Worm (Caenorhabditis elegans): ENCODE data around the gene scav-4.

DNA sequence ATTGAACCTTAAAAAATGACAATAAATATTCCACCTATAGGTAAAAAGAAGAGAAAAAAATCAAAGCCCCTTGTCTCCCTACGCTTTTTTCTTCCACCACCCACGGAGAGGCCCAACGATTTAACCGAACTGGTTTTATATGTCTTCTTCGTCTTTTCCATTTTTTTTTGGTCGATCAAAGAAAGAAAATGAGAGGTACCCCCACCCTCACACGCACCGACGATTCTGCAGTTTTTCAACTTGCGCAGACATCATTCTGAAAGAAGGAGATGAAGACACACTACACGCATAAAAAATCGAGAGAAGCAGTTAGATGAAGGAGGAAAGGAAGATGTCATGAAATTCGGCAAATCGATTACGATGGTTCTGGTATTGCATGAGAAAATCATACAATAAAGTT is 32.8 kb downstream of the scav-4 start:
- TF ChIP-seq lir-3 (tag; optimal IDR thresholded peaks at IDR 0.05), result no peak
- no peak for TF ChIP-seq nhr-76 (tag; optimal IDR thresholded peaks at IDR 0.05)
- TF ChIP-seq lin-38 (GFP tag; IDR thresholded peaks at IDR 0.05), result no peak
- TF ChIP-seq lin-39 (tag; optimal IDR thresholded peaks at IDR 0.05), result no peak
- TF ChIP-seq hif-1 (tag; optimal IDR thresholded peaks at IDR 0.05), result no peak
- no peak for TF ChIP-seq fkh-10 (GFP tag; optimal IDR thresholded peaks at IDR 0.05)

All from whole organism, L4 larva.